Fruit fly (Drosophila melanogaster) Kc167 (cell line): Measurements from ENCODE around the gene ppk27.

Experiments used
- Myc ChIP-seq: fragments of >200 bp; optimal IDR thresholded peaks from 2 replicates; lab custom pipeline; 2017; ENCODE audit warnings: missing external identifiers
- Sin3A ChIP-seq: fragments of >200 bp; optimal IDR thresholded peaks from 2 replicates; lab custom pipeline; 2018; ENCODE audit warnings: missing external identifiers
- psq ChIP-seq: fragments of >200 bp; optimal IDR thresholded peaks from 2 replicates; lab custom pipeline; 2017; ENCODE audit warnings: missing external identifiers
- ttk ChIP-seq: sonication (Bioruptor generic); optimal IDR thresholded peaks from 2 replicates; lab custom pipeline; 2017; ENCODE audit warnings: missing external identifiers

DNA sequence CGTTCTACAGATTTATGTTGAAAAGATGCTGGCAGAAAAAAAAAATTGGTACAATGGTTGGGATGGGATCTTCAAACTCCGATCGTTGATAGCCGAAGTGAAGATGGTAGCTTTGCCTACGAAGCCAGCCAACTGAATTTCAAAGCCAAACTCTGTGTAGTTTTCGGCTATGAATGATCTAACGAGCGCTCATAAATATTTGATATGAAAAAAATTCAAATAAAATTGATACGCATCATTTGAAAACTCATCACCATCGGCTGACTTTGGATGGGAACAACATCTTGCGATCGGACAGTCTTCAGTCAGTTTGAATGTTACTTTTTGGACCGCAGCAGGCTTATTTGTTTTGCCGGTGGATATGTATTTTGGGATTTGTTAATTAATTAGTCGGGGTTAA is 48.2 kb downstream of the ppk27 start:
- TF ChIP-seq psq = no peak
- no peak for TF ChIP-seq ttk (lab: Kevin White, UChicago)
- no peak for TF ChIP-seq Sin3A (lab: Kevin White, UChicago)
- TF ChIP-seq Myc (lab: Kevin White, UChicago) = no peak
